Fruit fly (Drosophila melanogaster) whole organism, embryonic: ENCODE data around the gene srp.

Experiments
- Atf6 ChIP-seq: fragments of 200-800 bp; sonication (Bioruptor generic); IDR thresholded peaks from 2 replicates; pipeline ENCODE4 v1.3.6; 2022; ENCODE audit warnings: missing biosample characterization, missing genetic modification characterization
- CG11695 ChIP-seq: fragments of 200-800 bp; sonication (Bioruptor generic); IDR thresholded peaks from 3 replicates; pipeline ENCODE4 v1.3.6; 2022; ENCODE audit warnings: missing biosample characterization, missing genetic modification characterization
- CG11723 ChIP-seq: fragments of 200-800 bp; sonication (Bioruptor generic); optimal IDR thresholded peaks from 2 replicates; lab custom pipeline; 2017; ENCODE audit warnings: missing biosample characterization, mild to moderate bottlenecking, missing genetic modification characterization
- CG13287 ChIP-seq: fragments of 200-800 bp; sonication (Bioruptor generic); IDR thresholded peaks from 2 replicates; pipeline ENCODE4 v1.3.6; 2022; ENCODE audit warnings: missing biosample characterization, missing genetic modification characterization; ENCODE audit not compliant: partially characterized antibody
- CG15011 ChIP-seq: fragments of 200-800 bp; sonication (Bioruptor generic); optimal IDR thresholded peaks from 3 replicates; lab custom pipeline; 2018; ENCODE audit warnings: missing biosample characterization, mild to moderate bottlenecking, missing genetic modification characterization
- CG15269 ChIP-seq: fragments of 200-800 bp; sonication (Bioruptor generic); optimal IDR thresholded peaks from 2 replicates; lab custom pipeline; 2018; ENCODE audit warnings: missing biosample characterization, mild to moderate bottlenecking, missing genetic modification characterization, moderate library complexity
- CG15601 ChIP-seq: fragments of 200-800 bp; sonication (Bioruptor generic); optimal IDR thresholded peaks from 3 replicates; lab custom pipeline; 2019; ENCODE audit warnings: missing biosample characterization, mild to moderate bottlenecking, missing genetic modification characterization, moderate library complexity
- CG16813 ChIP-seq: fragments of 200-800 bp; sonication (Bioruptor generic); IDR thresholded peaks from 3 replicates; pipeline ENCODE4 v1.3.6; 2022; ENCODE audit warnings: missing biosample characterization, missing genetic modification characterization; ENCODE audit not compliant: partially characterized antibody
- CG17912 ChIP-seq: fragments of 200-800 bp; sonication (Bioruptor generic); optimal IDR thresholded peaks from 2 replicates; lab custom pipeline; 2018; ENCODE audit warnings: missing biosample characterization, mild to moderate bottlenecking, missing genetic modification characterization
- CG18262 ChIP-seq: fragments of 200-800 bp; optimal IDR thresholded peaks from 3 replicates; lab custom pipeline; 2019; ENCODE audit warnings: missing biosample characterization, mild to moderate bottlenecking, missing genetic modification characterization, moderate library complexity
- CG18619 ChIP-seq: fragments of 200-800 bp; sonication (Bioruptor generic); optimal IDR thresholded peaks from 3 replicates; lab custom pipeline; 2017; ENCODE audit warnings: missing biosample characterization, mild to moderate bottlenecking, missing genetic modification characterization
- CG30431 ChIP-seq: fragments of 200-800 bp; sonication (Bioruptor generic); optimal IDR thresholded peaks from 2 replicates; lab custom pipeline; 2017; ENCODE audit warnings: missing biosample characterization, missing genetic modification characterization
- CG32767 ChIP-seq: fragments of 200-800 bp; sonication (Bioruptor generic); IDR thresholded peaks from 2 replicates; pipeline ENCODE4 v1.3.6; 2022; ENCODE audit warnings: missing biosample characterization, missing genetic modification characterization
- CG34376 ChIP-seq: fragments of 200-800 bp; sonication (Bioruptor generic); optimal IDR thresholded peaks from 2 replicates; lab custom pipeline; 2018; ENCODE audit warnings: missing biosample characterization, mild to moderate bottlenecking, missing genetic modification characterization
- CG5953 ChIP-seq: fragments of 200-800 bp; sonication (Bioruptor generic); IDR thresholded peaks from 2 replicates; pipeline ENCODE4 v1.3.6; 2022; ENCODE audit warnings: missing biosample characterization, missing genetic modification characterization
- CG7357 ChIP-seq: fragments of 200-800 bp; sonication (Bioruptor generic); IDR thresholded peaks from 3 replicates; pipeline ENCODE4 v1.3.6; 2022; ENCODE audit warnings: missing biosample characterization, missing genetic modification characterization
- CG8359 ChIP-seq: fragments of 200-800 bp; sonication (Bioruptor generic); optimal IDR thresholded peaks from 2 replicates; lab custom pipeline; 2017; ENCODE audit warnings: missing biosample characterization, mild to moderate bottlenecking, missing genetic modification characterization, borderline replicate concordance
- CoRest ChIP-seq: fragments of 200-800 bp; sonication (Bioruptor generic); optimal IDR thresholded peaks from 3 replicates; lab custom pipeline; 2018; ENCODE audit warnings: missing biosample characterization, mild to moderate bottlenecking, missing genetic modification characterization, moderate library complexity
- Dip2 ChIP-seq: fragments of 200-800 bp; sonication (Bioruptor generic); IDR thresholded peaks from 2 replicates; pipeline ENCODE4 v1.3.6; 2022; ENCODE audit warnings: missing biosample characterization, missing genetic modification characterization
- GATAe ChIP-seq: fragments of 200-800 bp; sonication (Bioruptor generic); conservative IDR thresholded peaks from 2 replicates; pipeline ENCODE4 v1.3.6; 2022; ENCODE audit warnings: missing biosample characterization, missing genetic modification characterization
- HLH3B ChIP-seq: fragments of 200-800 bp; sonication (Bioruptor generic); IDR thresholded peaks from 2 replicates; pipeline ENCODE4 v1.3.6; 2022; ENCODE audit warnings: missing biosample characterization, missing genetic modification characterization
- HLH54F ChIP-seq: fragments of 200-800 bp; sonication (Bioruptor generic); optimal IDR thresholded peaks from 3 replicates; lab custom pipeline; 2016; ENCODE audit warnings: missing biosample characterization, missing genetic modification characterization
- HLHmδ ChIP-seq: fragments of 200-800 bp; sonication (Bioruptor generic); optimal IDR thresholded peaks from 2 replicates; lab custom pipeline; 2018; ENCODE audit warnings: missing biosample characterization, mild to moderate bottlenecking, missing genetic modification characterization, moderate library complexity
- Hey ChIP-seq: fragments of 200-800 bp; sonication (Bioruptor generic); optimal IDR thresholded peaks from 3 replicates; lab custom pipeline; 2018; ENCODE audit warnings: missing biosample characterization, mild to moderate bottlenecking, missing genetic modification characterization
- Hr51 ChIP-seq, 2 experiments: fragments of 200-800 bp; sonication (Bioruptor generic); optimal IDR thresholded peaks; 2 replicates in 1 of 2; 3 replicates in 1 of 2; lab custom pipeline; 2016 to 2018; ENCODE audit warnings: missing biosample characterization in 2 of 2, missing genetic modification characterization in 2 of 2, mild to moderate bottlenecking in 1 of 2, moderate library complexity in 1 of 2
- NC2α ChIP-seq: fragments of 200-800 bp; sonication (Bioruptor generic); optimal IDR thresholded peaks from 2 replicates; lab custom pipeline; 2016; ENCODE audit warnings: missing biosample characterization, missing genetic modification characterization
- NC2β ChIP-seq: fragments of 200-800 bp; sonication (Bioruptor generic); optimal IDR thresholded peaks from 2 replicates; lab custom pipeline; 2016; ENCODE audit warnings: missing biosample characterization, missing genetic modification characterization
- Rfx ChIP-seq: fragments of 200-800 bp; sonication (Bioruptor generic); IDR thresholded peaks from 2 replicates; pipeline ENCODE4 v1.3.6; 2022; ENCODE audit warnings: missing biosample characterization, missing genetic modification characterization
- YL-1 ChIP-seq: fragments of 200-800 bp; sonication (Bioruptor generic); optimal IDR thresholded peaks from 3 replicates; lab custom pipeline; 2017; ENCODE audit warnings: missing biosample characterization, mild to moderate bottlenecking, missing genetic modification characterization
- ac ChIP-seq: fragments of 200-800 bp; sonication (Bioruptor generic); optimal IDR thresholded peaks from 3 replicates; lab custom pipeline; 2017; ENCODE audit warnings: missing biosample characterization, mild to moderate bottlenecking, missing genetic modification characterization
- amos ChIP-seq: fragments of 200-800 bp; sonication (Bioruptor generic); IDR thresholded peaks from 2 replicates; pipeline ENCODE4 v1.3.6; 2022; ENCODE audit warnings: missing biosample characterization, missing genetic modification characterization; ENCODE audit not compliant: partially characterized antibody
- btn ChIP-seq: fragments of 200-800 bp; sonication (Bioruptor generic); optimal IDR thresholded peaks from 2 replicates; lab custom pipeline; 2016; ENCODE audit warnings: missing biosample characterization, missing genetic modification characterization
- ci ChIP-seq: fragments of 200-800 bp; sonication (Bioruptor generic); IDR thresholded peaks from 3 replicates; pipeline ENCODE4 v1.3.6; 2022; ENCODE audit warnings: missing biosample characterization, missing genetic modification characterization
- da ChIP-seq: fragments of 200-800 bp; sonication (Bioruptor generic); optimal IDR thresholded peaks from 2 replicates; lab custom pipeline; 2016; ENCODE audit warnings: missing biosample characterization, missing genetic modification characterization
- esg ChIP-seq: fragments of 200-800 bp; sonication (Bioruptor generic); conservative IDR thresholded peaks from 2 replicates; pipeline ENCODE4 v1.3.6; 2022; ENCODE audit warnings: missing biosample characterization, missing genetic modification characterization
- ftz-f1 ChIP-seq: fragments of 200-800 bp; sonication (Bioruptor generic); optimal IDR thresholded peaks from 2 replicates; lab custom pipeline; 2016; ENCODE audit warnings: missing biosample characterization, missing genetic modification characterization
- grau ChIP-seq: fragments of 200-800 bp; optimal IDR thresholded peaks from 3 replicates; lab custom pipeline; 2019; ENCODE audit warnings: missing biosample characterization, mild to moderate bottlenecking, missing genetic modification characterization, moderate library complexity
- grn ChIP-seq: fragments of 200-800 bp; sonication (Bioruptor generic); optimal IDR thresholded peaks from 3 replicates; lab custom pipeline; 2017; ENCODE audit warnings: missing biosample characterization, missing genetic modification characterization
- gro ChIP-seq: fragments of 200-800 bp; sonication (Bioruptor generic); optimal IDR thresholded peaks from 2 replicates; lab custom pipeline; 2016; ENCODE audit warnings: missing biosample characterization, missing genetic modification characterization
- h ChIP-seq: fragments of >200 bp; optimal IDR thresholded peaks from 2 replicates; lab custom pipeline; 2017
- hbn ChIP-seq: fragments of 200-800 bp; sonication (Bioruptor generic); IDR thresholded peaks from 2 replicates; pipeline ENCODE4 v1.3.6; 2022; ENCODE audit warnings: missing biosample characterization, missing genetic modification characterization; ENCODE audit not compliant: partially characterized antibody
- ken ChIP-seq: fragments of 200-800 bp; sonication (Bioruptor generic); IDR thresholded peaks from 3 replicates; pipeline ENCODE4 v1.3.6; 2022; ENCODE audit warnings: missing biosample characterization, missing genetic modification characterization
- nom ChIP-seq: fragments of 200-800 bp; sonication (Bioruptor generic); optimal IDR thresholded peaks from 2 replicates; lab custom pipeline; 2017; ENCODE audit warnings: missing biosample characterization, missing genetic modification characterization, mild to moderate bottlenecking, moderate library complexity, missing genetic modification reagents
- onecut ChIP-seq: fragments of 200-800 bp; sonication (Bioruptor generic); IDR thresholded peaks from 2 replicates; pipeline ENCODE4 v1.3.6; 2022; ENCODE audit warnings: missing biosample characterization, missing genetic modification characterization
- psq ChIP-seq: fragments of 200-800 bp; sonication (Bioruptor generic); optimal IDR thresholded peaks from 2 replicates; lab custom pipeline; 2017; ENCODE audit warnings: missing biosample characterization, missing genetic modification characterization
- ranshi ChIP-seq: fragments of 200-800 bp; sonication (Bioruptor generic); IDR thresholded peaks from 2 replicates; pipeline ENCODE4 v1.3.6; 2022; ENCODE audit warnings: missing biosample characterization, missing genetic modification characterization
- sqz ChIP-seq: fragments of 200-800 bp; sonication (Bioruptor generic); optimal IDR thresholded peaks from 3 replicates; lab custom pipeline; 2018; ENCODE audit warnings: missing biosample characterization, mild to moderate bottlenecking, missing genetic modification characterization
- unpg ChIP-seq: fragments of 200-800 bp; sonication (Bioruptor generic); optimal IDR thresholded peaks from 3 replicates; lab custom pipeline; 2018; ENCODE audit warnings: missing biosample characterization, mild to moderate bottlenecking, missing genetic modification characterization, moderate library complexity
- z ChIP-seq: fragments of 200-800 bp; sonication (Bioruptor generic); IDR thresholded peaks from 3 replicates; pipeline ENCODE4 v1.3.6; 2022; ENCODE audit warnings: missing biosample characterization, missing genetic modification characterization
- zen2 ChIP-seq: fragments of 200-800 bp; sonication (Bioruptor generic); IDR thresholded peaks from 3 replicates; pipeline ENCODE4 v1.3.6; 2022; ENCODE audit warnings: missing biosample characterization, missing genetic modification characterization; ENCODE audit not compliant: partially characterized antibody

Gene srp

DNA sequence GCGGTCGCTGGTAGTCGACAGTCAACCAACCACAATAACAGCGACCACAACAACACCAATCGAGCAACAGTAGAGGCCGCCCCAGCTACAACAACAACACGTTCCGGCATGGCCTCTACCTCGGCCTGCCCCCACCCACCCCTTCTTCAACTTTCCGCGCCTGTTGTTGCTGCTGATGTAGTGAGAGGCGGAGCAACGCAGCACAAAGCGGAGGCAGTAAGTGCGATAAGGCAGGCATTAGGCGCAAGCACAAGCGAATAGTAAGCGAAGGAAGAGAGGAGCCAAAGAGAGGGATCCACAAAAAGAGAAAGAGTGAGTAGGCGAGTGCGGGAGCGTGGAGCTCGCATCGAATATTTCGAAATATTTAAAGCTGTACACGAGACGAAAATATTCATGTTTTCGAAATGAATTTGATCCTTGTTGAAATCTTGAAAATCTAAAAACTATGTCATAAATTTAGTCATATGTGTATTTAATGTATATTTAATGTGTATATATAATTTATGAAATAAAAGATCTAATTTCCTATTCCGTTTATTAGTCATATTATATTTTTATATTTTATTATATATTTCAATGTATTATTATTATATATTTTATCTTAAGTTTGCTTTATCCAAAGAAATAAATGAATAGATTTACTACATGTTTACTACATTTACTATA, 7.3 kb downstream of the srp start (continued):
- TF ChIP-seq CG15269 (tag; lab: Kevin White, UChicago) = no peak
- no peak for TF ChIP-seq z
- no peak for TF ChIP-seq da (GFP tag; lab: Kevin White, UChicago)
- TF ChIP-seq CG18262 = peak; percentile 52
- TF ChIP-seq GATAe = peak; percentile 92
- TF ChIP-seq NC2β (GFP tag; lab: Kevin White, UChicago) = no peak
- TF ChIP-seq unpg (GFP tag; lab: Kevin White, UChicago) = no peak
- peak; percentile 21 for TF ChIP-seq grau (tag; lab: Kevin White, UChicago)
- peak; percentile 44 for TF ChIP-seq Rfx
- TF ChIP-seq CG17912 (GFP tag; lab: Kevin White, UChicago) = peak; percentile 42
- TF ChIP-seq ci (GFP tag; lab: Robert Waterston, UW) = peak; percentile 23; the same call in 1 of the 3 replicates
- no peak for TF ChIP-seq h (lab: Kevin White, UChicago)
- TF ChIP-seq ac (GFP tag; lab: Kevin White, UChicago) = no peak
- 0 out of 2 replicates have a peak, but pooled peaks have one; percentile 8 for TF ChIP-seq Atf6 (GFP tag; lab: Robert Waterston, UW)
- TF ChIP-seq esg (GFP tag; lab: Robert Waterston, UW) = no peak
- TF ChIP-seq HLH54F (GFP tag; lab: Kevin White, UChicago) = no peak
- TF ChIP-seq ken (GFP tag; lab: Robert Waterston, UW) = no peak
- peak; percentile 93 for TF ChIP-seq ftz-f1 (GFP tag; lab: Kevin White, UChicago)
- peak; percentile 21 for TF ChIP-seq HLHmδ (GFP tag; lab: Kevin White, UChicago)
- TF ChIP-seq Hr51 (GFP tag; optimal IDR thresholded peaks at IDR 0.05; lab: Kevin White, UChicago) = no peak
- no peak for TF ChIP-seq Hey (tag; lab: Kevin White, UChicago)
- peak; percentile 31 for TF ChIP-seq nom (GFP tag; lab: Kevin White, UChicago)
- TF ChIP-seq CG32767 = no peak
- no peak for TF ChIP-seq onecut (GFP tag; lab: Robert Waterston, UW)
- peak; percentile 36; the same call in 1 of the 2 replicates for TF ChIP-seq ranshi (GFP tag; lab: Robert Waterston, UW)
- no peak for TF ChIP-seq CG5953 (GFP tag; lab: Robert Waterston, UW)
- TF ChIP-seq YL-1 (GFP tag; lab: Kevin White, UChicago) = no peak
- TF ChIP-seq CG11695 (GFP tag; lab: Robert Waterston, UW) = peak; percentile 22; the same call in 1 of the 3 replicates
- TF ChIP-seq CG18619 (GFP tag; lab: Kevin White, UChicago) = no peak
- no peak for TF ChIP-seq CG7357 (GFP tag; lab: Robert Waterston, UW)
- no peak for TF ChIP-seq HLH3B (GFP tag; lab: Robert Waterston, UW)
- peak; percentile 22 for TF ChIP-seq CoRest (tag; lab: Kevin White, UChicago)
- TF ChIP-seq grn (GFP tag; lab: Kevin White, UChicago) = no peak
- TF ChIP-seq amos = peak; percentile 4; the same call in 1 of the 2 replicates
- TF ChIP-seq zen2 (GFP tag; lab: Robert Waterston, UW) = peak; percentile 69; the same call in 2 of the 3 replicates
- TF ChIP-seq CG30431 (GFP tag; lab: Kevin White, UChicago) = no peak
- TF ChIP-seq CG8359 (GFP tag; lab: Kevin White, UChicago) = peak; percentile 49
- no peak for TF ChIP-seq gro
- TF ChIP-seq CG34376 (GFP tag; lab: Kevin White, UChicago) = peak; percentile 71
- TF ChIP-seq hbn (GFP tag; lab: Robert Waterston, UW) = peak; percentile 23; the same call in 1 of the 2 replicates
- no peak for TF ChIP-seq NC2α (GFP tag; lab: Kevin White, UChicago)
- TF ChIP-seq sqz = no peak
- TF ChIP-seq btn (GFP tag; lab: Kevin White, UChicago) = no peak
- TF ChIP-seq CG11723 (GFP tag; lab: Kevin White, UChicago) = no peak
- no peak for TF ChIP-seq Dip2 (GFP tag; lab: Robert Waterston, UW)
- no peak for TF ChIP-seq CG15011
- no peak for TF ChIP-seq CG16813 (GFP tag; lab: Robert Waterston, UW)
- no peak for TF ChIP-seq CG15601 (tag; lab: Kevin White, UChicago)
- peak; percentile 1 for TF ChIP-seq psq (GFP tag; lab: Kevin White, UChicago)
- peak; percentile 25; the same call in 1 of the 2 replicates for TF ChIP-seq CG13287
